Worm (Caenorhabditis elegans) whole organism, late embryonic: ENCODE data around the gene pho-7.

Experiments used
- K02D7.2 ChIP-seq: sonication (generic microtip); optimal IDR thresholded peaks from 2 replicates; lab custom pipeline; 2017; ENCODE audit warnings: mild to moderate bottlenecking, missing genetic modification characterization, missing compliant biosample characterization
- ahr-1 ChIP-seq: sonication (generic microtip); optimal IDR thresholded peaks from 2 replicates; lab custom pipeline; 2016; ENCODE audit warnings: missing genetic modification characterization, missing compliant biosample characterization
- ets-4 ChIP-seq: sonication (generic microtip); optimal IDR thresholded peaks from 2 replicates; lab custom pipeline; 2016; ENCODE audit warnings: missing genetic modification characterization, missing compliant biosample characterization
- gmeb-2 ChIP-seq: sonication (generic microtip); optimal IDR thresholded peaks from 2 replicates; lab custom pipeline; 2016; ENCODE audit warnings: missing genetic modification characterization, inconsistent platforms, missing compliant biosample characterization
- hlh-6 ChIP-seq: sonication (generic microtip); optimal IDR thresholded peaks from 2 replicates; lab custom pipeline; 2016; ENCODE audit warnings: missing genotype, missing genetic modification characterization, missing compliant biosample characterization
- nfya-1 ChIP-seq: sonication (generic microtip); optimal IDR thresholded peaks from 2 replicates; lab custom pipeline; 2017; ENCODE audit warnings: missing genetic modification characterization, mild to moderate bottlenecking, missing compliant biosample characterization, antibody characterized with exemption, moderate library complexity
- nhr-11 ChIP-seq: fragments of 150-350 bp; optimal IDR thresholded peaks from 2 replicates; lab custom pipeline; 2014; ENCODE audit warnings: missing biosample characterization, missing genetic modification characterization
- tbx-2 ChIP-seq: sonication (generic microtip); optimal IDR thresholded peaks from 2 replicates; lab custom pipeline; 2016; ENCODE audit warnings: missing genetic modification characterization, missing compliant biosample characterization
- unc-86 ChIP-seq: sonication (generic microtip); optimal IDR thresholded peaks from 2 replicates; lab custom pipeline; 2016; ENCODE audit warnings: missing genetic modification characterization, missing compliant biosample characterization

ce11 chrX:10941255-10941654 lies at the start of gene pho-7:
- TF ChIP-seq ets-4 (tag; lab: Kevin White, UChicago) (no peak), hlh-6 (tag; lab: Kevin White, UChicago) (no peak), K02D7.2 (tag; lab: Kevin White, UChicago) (no peak), unc-86 (tag; lab: Kevin White, UChicago) (no peak), gmeb-2 (tag; lab: Kevin White, UChicago) (no peak), tbx-2 (tag; lab: Kevin White, UChicago) (no peak), nhr-11 (tag; lab: Kevin White, UChicago) (no peak), nfya-1 (tag; lab: Kevin White, UChicago) (no peak), ahr-1 (no peak)
